Fruit fly (Drosophila melanogaster) whole organism, wandering third instar larva: ENCODE measurements around the gene CG15152.

ENCODE experiments used
- Abd-B ChIP-seq: fragments of >200 bp; optimal IDR thresholded peaks from 2 replicates; lab custom pipeline; 2017; ENCODE audit warnings: missing biosample characterization, missing genetic modification characterization
- CG32264 ChIP-seq: fragments of 200-800 bp; sonication (Bioruptor generic); optimal IDR thresholded peaks from 2 replicates; lab custom pipeline; 2016; ENCODE audit warnings: missing biosample characterization, missing genetic modification characterization
- Dfd ChIP-seq: fragments of >200 bp; optimal IDR thresholded peaks from 2 replicates; lab custom pipeline; 2017; ENCODE audit warnings: missing biosample characterization, missing genetic modification characterization
- Dif ChIP-seq: fragments of 200-275, 200-300 bp; sonication (Bioruptor generic); optimal IDR thresholded peaks from 2 replicates; lab custom pipeline; 2018; ENCODE audit warnings: missing biosample characterization, missing genetic modification characterization; ENCODE audit not compliant: partially characterized antibody
- Hr78 ChIP-seq: fragments of >200 bp; optimal IDR thresholded peaks from 2 replicates; lab custom pipeline; 2017; ENCODE audit warnings: missing biosample characterization, missing genetic modification characterization
- Myc ChIP-seq: fragments of >200 bp; optimal IDR thresholded peaks from 2 replicates; lab custom pipeline; 2017
- N ChIP-seq: fragments of >200 bp; optimal IDR thresholded peaks from 2 replicates; lab custom pipeline; 2018; ENCODE audit warnings: missing biosample characterization, missing external identifiers, missing genetic modification characterization
- fru ChIP-seq: fragments of 200-800 bp; sonication (Bioruptor generic); optimal IDR thresholded peaks from 3 replicates; lab custom pipeline; 2016; ENCODE audit warnings: missing biosample characterization, mild to moderate bottlenecking, missing genetic modification characterization
- h ChIP-seq: fragments of 200-800 bp; sonication (Bioruptor generic); optimal IDR thresholded peaks from 3 replicates; lab custom pipeline; 2016; ENCODE audit warnings: missing biosample characterization, mild to moderate bottlenecking, missing genetic modification characterization
- jim ChIP-seq: fragments of 175-275, 200-325 bp; sonication (Bioruptor generic); optimal IDR thresholded peaks from 2 replicates; lab custom pipeline; 2016; ENCODE audit warnings: missing biosample characterization, mild to moderate bottlenecking, missing genetic modification characterization
- psq ChIP-seq: fragments of 200-800 bp; sonication (Bioruptor generic); optimal IDR thresholded peaks from 3 replicates; lab custom pipeline; 2017; ENCODE audit warnings: missing biosample characterization, mild to moderate bottlenecking, missing genetic modification characterization, moderate library complexity
- rgr ChIP-seq: fragments of 200-800 bp; sonication (Bioruptor generic); optimal IDR thresholded peaks from 3 replicates; lab custom pipeline; 2016; ENCODE audit warnings: missing biosample characterization, mild to moderate bottlenecking, missing genetic modification characterization
- usp ChIP-seq: fragments of >200 bp; optimal IDR thresholded peaks from 2 replicates; lab custom pipeline; 2017; ENCODE audit warnings: missing biosample characterization, missing genetic modification characterization
- woc ChIP-seq: sonication (Bioruptor generic); optimal IDR thresholded peaks from 2 replicates; lab custom pipeline; 2016; ENCODE audit warnings: missing biosample characterization, mild to moderate bottlenecking, missing genetic modification characterization

DNA sequence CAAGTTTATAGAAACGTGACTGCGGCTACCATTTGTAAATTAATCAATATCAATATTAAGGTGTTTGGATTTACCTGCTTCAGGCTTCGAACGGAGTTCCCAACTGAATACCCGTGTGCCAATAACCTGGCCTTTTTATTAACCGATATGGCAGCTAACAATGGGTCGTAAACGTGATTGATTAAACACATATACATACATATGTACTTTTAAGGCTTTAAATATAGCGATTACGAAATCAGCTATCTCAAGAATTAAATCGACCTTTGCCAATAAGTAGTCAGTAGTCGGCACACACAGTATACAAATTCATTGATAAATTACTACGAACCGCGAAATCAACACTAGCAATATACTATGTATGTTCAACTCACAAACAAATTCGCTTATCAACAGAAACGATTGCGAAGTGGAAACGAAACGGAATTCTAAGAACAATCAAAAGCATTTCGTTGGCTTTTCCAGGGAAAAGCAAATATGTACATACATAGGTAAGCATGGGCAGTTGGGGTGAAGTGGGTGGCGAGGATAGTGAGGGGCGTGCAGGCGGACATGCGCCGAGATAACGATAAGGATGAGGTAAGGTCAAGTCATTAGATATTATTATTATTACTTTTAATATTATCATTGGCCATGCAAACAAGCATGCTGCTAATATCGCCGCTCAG lies 34.3 kb downstream of the CG15152 start:
- TF ChIP-seq Hr78 (GFP tag; lab: Kevin White, UChicago) (no peak), Abd-B (GFP tag; lab: Kevin White, UChicago) (no peak), usp (GFP tag; lab: Kevin White, UChicago) (no peak), Dfd (GFP tag; lab: Kevin White, UChicago) (no peak), psq (GFP tag; lab: Kevin White, UChicago) (no peak), CG32264 (no peak), Dif (GFP tag; lab: Kevin White, UChicago) (no peak), h (GFP tag; lab: Kevin White, UChicago) (peak; percentile 20), fru (GFP tag; lab: Kevin White, UChicago) (peak; percentile 22), N (no peak), jim (GFP tag; lab: Kevin White, UChicago) (no peak), woc (GFP tag; lab: Kevin White, UChicago) (no peak), rgr (GFP tag; lab: Kevin White, UChicago) (peak; percentile 49), Myc (no peak)
